Worm (Caenorhabditis elegans) whole organism, early embryonic: ENCODE data around the gene wip-1.

Experiments used
- aly-1 ChIP-seq: sonication (generic microtip); optimal IDR thresholded peaks from 2 replicates; lab custom pipeline; 2016; ENCODE audit warnings: missing genetic modification characterization, missing compliant biosample characterization
- ama-1 ChIP-seq: fragments of 150-350 bp; optimal IDR thresholded peaks from 2 replicates; lab custom pipeline; 2014
- hmg-4 ChIP-seq: fragments of 200-800 bp; sonication (Bioruptor generic); optimal IDR thresholded peaks from 2 replicates; lab custom pipeline; 2018; ENCODE audit warnings: mild to moderate bottlenecking, missing genetic modification characterization, missing compliant biosample characterization
- tbx-11 ChIP-seq: fragments of 200-800 bp; sonication (Bioruptor generic); IDR thresholded peaks from 2 replicates; pipeline ENCODE4 v1.3.6; 2022; ENCODE audit warnings: missing genetic modification characterization, missing compliant biosample characterization

ce11 chrIII:5026366-5026765 is 7.9 kb downstream of the wip-1 start:
- TF ChIP-seq ama-1 (lab: Kevin White, UChicago) (no peak), hmg-4 (GFP tag; lab: Kevin White, UChicago) (no peak), tbx-11 (GFP tag; lab: Robert Waterston, UW) (no peak), aly-1 (tag; lab: Kevin White, UChicago) (no peak)
